Worm (Caenorhabditis elegans): ENCODE data around the gene str-233.

- TF ChIP-seq dao-5 (tag; optimal IDR thresholded peaks at IDR 0.05), result no peak
- no peak for TF ChIP-seq him-1 (tag; optimal IDR thresholded peaks at IDR 0.05)
- no peak for TF ChIP-seq W03F9.2 (tag; optimal IDR thresholded peaks at IDR 0.05)
Measured at ce11 chrV:16058872-16059271, 49.4 kb upstream of the str-233 start, which contains the start of gene F14H3.6.
